Worm (Caenorhabditis elegans) whole organism, young adult: ENCODE measurements around the gene cah-1.

Experiments used
- C06A6.2 ChIP-seq: fragments of 200-800 bp; sonication (Bioruptor generic); conservative IDR thresholded peaks from 2 replicates; pipeline ENCODE4 v1.3.6; 2022; ENCODE audit warnings: missing genetic modification characterization, missing compliant biosample characterization
- D2030.7 ChIP-seq: fragments of 200-800 bp; sonication (Bioruptor generic); IDR thresholded peaks from 2 replicates; pipeline ENCODE4 v1.3.6; 2022; ENCODE audit warnings: missing genetic modification reagents, missing genetic modification characterization, missing compliant biosample characterization
- F33H1.4 ChIP-seq: fragments of 200-800 bp; sonication (Bioruptor generic); IDR thresholded peaks from 2 replicates; pipeline ENCODE4 v1.3.6; 2022; ENCODE audit warnings: missing genetic modification reagents, missing genetic modification characterization, missing compliant biosample characterization
- F49E8.2 ChIP-seq: sonication (generic microtip); optimal IDR thresholded peaks from 3 replicates; lab custom pipeline; 2017; ENCODE audit warnings: missing genetic modification characterization, mild to moderate bottlenecking, missing compliant biosample characterization, antibody characterized with exemption, moderate library complexity; ENCODE audit not compliant: insufficient read depth
- T26A5.8 ChIP-seq: sonication (generic microtip); optimal IDR thresholded peaks from 2 replicates; lab custom pipeline; 2016; ENCODE audit warnings: missing genetic modification characterization, missing compliant biosample characterization
- Y53F4B.3 ChIP-seq: fragments of 200-800 bp; sonication (Bioruptor generic); IDR thresholded peaks from 2 replicates; pipeline ENCODE4 v1.3.6; 2022; ENCODE audit warnings: missing genetic modification reagents, missing genetic modification characterization, missing compliant biosample characterization
- Y53G8AR.9 ChIP-seq: fragments of 200-800 bp; sonication (Bioruptor generic); conservative IDR thresholded peaks from 2 replicates; pipeline ENCODE4 v1.3.6; 2022; ENCODE audit warnings: missing genetic modification reagents, missing genetic modification characterization, missing compliant biosample characterization
- Y56A3A.18 ChIP-seq: fragments of 200-800 bp; sonication (Bioruptor generic); IDR thresholded peaks from 2 replicates; pipeline ENCODE4 v1.3.6; 2022; ENCODE audit warnings: missing genetic modification reagents, missing genetic modification characterization, missing compliant biosample characterization
- ama-1 ChIP-seq, 3 experiments: fragments of 150-350 bp in 1 of 3; sonication (generic microtip) in 2 of 3; optimal IDR thresholded peaks; 2 replicates each; lab custom pipeline; 2014 to 2018; ENCODE audit warnings: missing biosample characterization in 2 of 3, missing genetic modification characterization in 2 of 3, missing genetic modification reagents in 2 of 3
- attf-6 ChIP-seq: fragments of 200-800 bp; sonication (Bioruptor generic); IDR thresholded peaks from 2 replicates; pipeline ENCODE4 v1.3.6; 2022; ENCODE audit warnings: missing genetic modification reagents, missing genetic modification characterization, missing compliant biosample characterization
- bed-2 ChIP-seq: fragments of 200-800 bp; sonication (Bioruptor generic); IDR thresholded peaks from 2 replicates; pipeline ENCODE4 v1.3.6; 2022; ENCODE audit warnings: missing genetic modification reagents, missing genetic modification characterization, missing compliant biosample characterization
- ceh-100 ChIP-seq: fragments of 200-800 bp; sonication (Bioruptor generic); IDR thresholded peaks from 2 replicates; pipeline ENCODE4 v1.3.6; 2022; ENCODE audit warnings: missing genetic modification reagents, missing genetic modification characterization, missing compliant biosample characterization
- ceh-27 ChIP-seq: fragments of 200-800 bp; sonication (Bioruptor generic); optimal IDR thresholded peaks from 2 replicates; lab custom pipeline; 2018; ENCODE audit warnings: mild to moderate bottlenecking, missing genetic modification characterization, moderate library complexity, missing compliant biosample characterization
- ceh-79 ChIP-seq: sonication (generic microtip); optimal IDR thresholded peaks from 2 replicates; lab custom pipeline; 2017; ENCODE audit warnings: mild to moderate bottlenecking, missing genetic modification characterization, missing compliant biosample characterization
- efl-1 ChIP-seq: fragments of 150-350 bp; optimal IDR thresholded peaks from 2 replicates; lab custom pipeline; 2014; ENCODE audit warnings: missing biosample characterization, missing genetic modification reagents, missing genetic modification characterization
- egl-18 ChIP-seq: fragments of 200-800 bp; sonication (Bioruptor generic); IDR thresholded peaks from 2 replicates; pipeline ENCODE4 v1.3.6; 2022; ENCODE audit warnings: missing genetic modification reagents, missing genetic modification characterization, missing compliant biosample characterization
- ets-4 ChIP-seq: fragments of 200-800 bp; sonication (Bioruptor generic); optimal IDR thresholded peaks from 2 replicates; lab custom pipeline; 2018; ENCODE audit warnings: mild to moderate bottlenecking, missing genetic modification characterization, missing compliant biosample characterization
- gei-17 ChIP-seq: fragments of 200-800 bp; sonication (Bioruptor generic); optimal IDR thresholded peaks from 2 replicates; lab custom pipeline; 2018; ENCODE audit warnings: mild to moderate bottlenecking, missing genetic modification characterization, missing compliant biosample characterization
- him-1 ChIP-seq: sonication (generic microtip); optimal IDR thresholded peaks from 2 replicates; lab custom pipeline; 2016; ENCODE audit warnings: missing genotype, missing genetic modification reagents, missing genetic modification characterization, missing compliant biosample characterization
- hlh-12 ChIP-seq: sonication (generic microtip); optimal IDR thresholded peaks from 2 replicates; lab custom pipeline; 2016; ENCODE audit warnings: missing genetic modification characterization, missing compliant biosample characterization
- hlh-26 ChIP-seq: fragments of 200-800 bp; sonication (Bioruptor generic); conservative IDR thresholded peaks from 2 replicates; pipeline ENCODE4 v1.3.6; 2022; ENCODE audit warnings: missing genetic modification reagents, missing genetic modification characterization, missing compliant biosample characterization
- hmg-1.2 ChIP-seq: fragments of 200-800 bp; sonication (Bioruptor generic); IDR thresholded peaks from 2 replicates; pipeline ENCODE4 v1.3.6; 2022; ENCODE audit warnings: missing genetic modification reagents, missing genetic modification characterization, missing compliant biosample characterization
- let-607 ChIP-seq, 2 experiments: fragments of 200-800 bp in 1 of 2; sonication (Bioruptor generic) in 1 of 2; sonication (generic microtip) in 1 of 2; optimal IDR thresholded peaks; 2 replicates each; lab custom pipeline; 2016 to 2018; ENCODE audit warnings: mild to moderate bottlenecking in 2 of 2, missing compliant biosample characterization in 2 of 2, missing genetic modification characterization in 2 of 2, moderate library complexity in 2 of 2, missing genotype in 1 of 2
- lin-35 ChIP-seq, 3 experiments: fragments of 150-350 bp in 2 of 3; sonication (generic microtip) in 1 of 3; optimal IDR thresholded peaks; 2 replicates each; lab custom pipeline; 2014 to 2018; ENCODE audit warnings: missing biosample characterization in 3 of 3, missing genetic modification characterization in 3 of 3, missing genetic modification reagents in 3 of 3
- lin-54 ChIP-seq: fragments of 200-800 bp; sonication (Bioruptor generic); optimal IDR thresholded peaks from 2 replicates; lab custom pipeline; 2018; ENCODE audit warnings: mild to moderate bottlenecking, missing genetic modification characterization, missing compliant biosample characterization
- lsl-1 ChIP-seq: fragments of 200-800 bp; sonication (Bioruptor generic); optimal IDR thresholded peaks from 2 replicates; lab custom pipeline; 2018; ENCODE audit warnings: mild to moderate bottlenecking, missing genetic modification characterization, moderate library complexity, missing compliant biosample characterization
- madf-10 ChIP-seq: sonication (generic microtip); optimal IDR thresholded peaks from 2 replicates; lab custom pipeline; 2016; ENCODE audit warnings: mild to moderate bottlenecking, missing genetic modification characterization, missing compliant biosample characterization
- madf-6 ChIP-seq: fragments of 200-800 bp; sonication (Bioruptor generic); IDR thresholded peaks from 2 replicates; pipeline ENCODE4 v1.3.6; 2022; ENCODE audit warnings: missing genetic modification reagents, missing genetic modification characterization, missing compliant biosample characterization
- madf-8 ChIP-seq: fragments of 200-800 bp; sonication (Bioruptor generic); conservative IDR thresholded peaks from 2 replicates; pipeline ENCODE4 v1.3.6; 2022; ENCODE audit warnings: missing genetic modification reagents, missing genetic modification characterization, missing compliant biosample characterization
- mel-28 ChIP-seq: sonication (generic microtip); optimal IDR thresholded peaks from 2 replicates; lab custom pipeline; 2016; ENCODE audit warnings: borderline replicate concordance, mild to moderate bottlenecking, missing genetic modification characterization, missing compliant biosample characterization
- mes-4 ChIP-seq: sonication (generic microtip); optimal IDR thresholded peaks from 2 replicates; lab custom pipeline; 2016; ENCODE audit warnings: missing genotype, missing genetic modification characterization, missing compliant biosample characterization
- mxl-1 ChIP-seq: sonication (generic microtip); optimal IDR thresholded peaks from 2 replicates; lab custom pipeline; 2016; ENCODE audit warnings: missing genetic modification characterization, missing compliant biosample characterization
- nhr-179 ChIP-seq: sonication (generic microtip); optimal IDR thresholded peaks from 2 replicates; lab custom pipeline; 2016; ENCODE audit warnings: mild to moderate bottlenecking, missing genetic modification characterization, missing compliant biosample characterization
- nhr-80 ChIP-seq: sonication (generic microtip); optimal IDR thresholded peaks from 2 replicates; lab custom pipeline; 2016; ENCODE audit warnings: missing genetic modification characterization, missing compliant biosample characterization
- nhr-90 ChIP-seq: sonication (generic microtip); optimal IDR thresholded peaks from 2 replicates; lab custom pipeline; 2016; ENCODE audit warnings: missing genotype, mild to moderate bottlenecking, missing genetic modification characterization, missing compliant biosample characterization
- pha-4 ChIP-seq: fragments of 150-350 bp; sonication (generic microtip); optimal IDR thresholded peaks from 2 replicates; lab custom pipeline; 2014; ENCODE audit warnings: missing biosample characterization, missing genetic modification reagents, missing genetic modification characterization
- snpc-1.1 ChIP-seq: sonication (generic microtip); optimal IDR thresholded peaks from 2 replicates; lab custom pipeline; 2017; ENCODE audit warnings: missing genetic modification characterization, mild to moderate bottlenecking, missing compliant biosample characterization, antibody characterized with exemption, moderate library complexity, missing genotype, missing genetic modification reagents; ENCODE audit not compliant: insufficient read depth
- snpc-4 ChIP-seq, 5 experiments: fragments of 150-350 bp in 1 of 5; sonication (generic microtip) in 4 of 5; optimal IDR thresholded peaks; 2 replicates each; lab custom pipeline; 2014 to 2018; ENCODE audit warnings: missing genetic modification characterization in 5 of 5, missing biosample characterization in 3 of 5, antibody characterized with exemption in 2 of 5, mild to moderate bottlenecking in 2 of 5, missing compliant biosample characterization in 2 of 5, missing genotype in 2 of 5, moderate library complexity in 2 of 5, missing genetic modification reagents in 1 of 5
- tlf-1 ChIP-seq: fragments of 200-800 bp; sonication (Bioruptor generic); optimal IDR thresholded peaks from 2 replicates; lab custom pipeline; 2018; ENCODE audit warnings: mild to moderate bottlenecking, missing genetic modification characterization, missing compliant biosample characterization
- xnd-1 ChIP-seq: sonication (generic microtip); optimal IDR thresholded peaks from 2 replicates; lab custom pipeline; 2016; ENCODE audit warnings: missing genotype, missing genetic modification reagents, missing genetic modification characterization, missing compliant biosample characterization
- zfh-2 ChIP-seq: fragments of 200-800 bp; sonication (Bioruptor generic); conservative IDR thresholded peaks from 2 replicates; pipeline ENCODE4 v1.3.6; 2022; ENCODE audit warnings: missing genetic modification reagents, missing genetic modification characterization, missing compliant biosample characterization
- ztf-22 ChIP-seq: fragments of 200-800 bp; sonication (Bioruptor generic); optimal IDR thresholded peaks from 2 replicates; lab custom pipeline; 2018; ENCODE audit warnings: mild to moderate bottlenecking, missing genetic modification characterization, moderate library complexity, missing compliant biosample characterization
- ztf-3 ChIP-seq: fragments of 200-800 bp; sonication (Bioruptor generic); optimal IDR thresholded peaks from 2 replicates; lab custom pipeline; 2018; ENCODE audit warnings: mild to moderate bottlenecking, missing genetic modification characterization, missing compliant biosample characterization
- ztf-6 ChIP-seq: fragments of 200-800 bp; sonication (Bioruptor generic); IDR thresholded peaks from 2 replicates; pipeline ENCODE4 v1.3.6; 2022; ENCODE audit warnings: missing genetic modification reagents, missing genetic modification characterization, missing compliant biosample characterization

The cah-1 gene

DNA sequence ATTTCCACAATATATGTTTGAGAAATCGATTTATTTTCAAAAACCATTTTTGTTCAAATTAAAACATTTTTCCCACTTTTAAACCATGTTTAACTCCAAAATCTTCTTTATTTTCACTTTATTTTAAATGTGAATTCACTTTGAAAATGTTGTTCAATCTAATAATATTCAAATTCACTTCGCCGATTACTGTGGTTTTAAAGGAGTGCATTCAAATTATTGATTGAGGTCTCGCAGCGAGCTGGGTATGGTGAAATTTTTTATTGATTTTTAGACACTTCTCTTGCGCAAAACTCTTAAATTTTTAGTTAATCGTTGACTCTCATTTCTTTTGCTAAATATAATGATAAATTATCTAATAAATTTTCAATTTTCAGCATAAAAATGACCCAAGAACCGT lies 37.7 kb downstream of the cah-1 start, which contains the start of gene C45G9.5:
C45G9.5 (plus strand) TSS at position 378 of the 400 bp plus-strand sequence.
- TF ChIP-seq hlh-26 (no peak), F33H1.4 (GFP tag; lab: Robert Waterston, UW) (peak; percentile 86), snpc-1.1 (no peak), lin-54 (GFP tag; lab: Kevin White, UChicago) (peak; percentile 82), efl-1 (GFP tag; lab: Kevin White, UChicago) (peak; percentile 8), ztf-3 (no peak), madf-6 (peak; percentile 90), lsl-1 (GFP tag; lab: Kevin White, UChicago) (peak; percentile 91), pha-4 (tag; lab: Kevin White, UChicago) (no peak), Y53F4B.3 (GFP tag; lab: Robert Waterston, UW) (no peak), him-1 (peak; percentile 18), mel-28 (no peak), xnd-1 (tag; lab: Kevin White, UChicago) (peak; percentile 85), hlh-12 (tag; lab: Kevin White, UChicago) (no peak), madf-10 (no peak)

DNA sequence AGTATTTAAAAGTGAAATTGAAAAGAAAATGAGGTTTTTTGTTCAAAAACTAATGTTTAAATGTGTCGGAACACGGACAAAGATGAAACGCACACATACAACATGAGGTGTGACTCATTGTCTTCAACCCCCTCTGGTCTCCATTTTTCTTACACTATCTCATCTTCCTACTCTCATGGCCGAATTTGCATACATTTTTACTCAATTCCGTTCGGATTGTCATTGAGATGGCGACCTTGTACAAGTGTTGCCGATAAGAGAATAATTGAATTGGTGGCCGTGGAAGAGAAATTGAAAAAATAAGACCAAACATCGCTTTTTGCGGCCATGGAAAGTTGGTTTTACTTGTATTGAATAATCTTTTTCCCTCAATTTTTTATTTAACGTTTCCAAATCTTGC lies 38.3 kb downstream of the cah-1 start, which contains the start of gene txbp-3:
txbp-3 (minus strand) TSS at position 285 of the 400 bp plus-strand sequence.
- no peak for TF ChIP-seq snpc-4 (GFP tag; optimal IDR thresholded peaks at IDR 0.05; lab: Kevin White, UChicago)
- TF ChIP-seq snpc-4 (tag; optimal IDR thresholded peaks at IDR 0.05; lab: Kevin White, UChicago), result peak in 1 of 4 experiments; percentile 49
- TF ChIP-seq madf-6, result no peak
- TF ChIP-seq ets-4 (GFP tag; lab: Kevin White, UChicago), result peak; percentile 36
- TF ChIP-seq hmg-1.2 (GFP tag; lab: Robert Waterston, UW), result peak; percentile 20; the same call in 1 of the 2 replicates
- peak; percentile 90 for TF ChIP-seq nhr-80 (tag; lab: Kevin White, UChicago)

DNA sequence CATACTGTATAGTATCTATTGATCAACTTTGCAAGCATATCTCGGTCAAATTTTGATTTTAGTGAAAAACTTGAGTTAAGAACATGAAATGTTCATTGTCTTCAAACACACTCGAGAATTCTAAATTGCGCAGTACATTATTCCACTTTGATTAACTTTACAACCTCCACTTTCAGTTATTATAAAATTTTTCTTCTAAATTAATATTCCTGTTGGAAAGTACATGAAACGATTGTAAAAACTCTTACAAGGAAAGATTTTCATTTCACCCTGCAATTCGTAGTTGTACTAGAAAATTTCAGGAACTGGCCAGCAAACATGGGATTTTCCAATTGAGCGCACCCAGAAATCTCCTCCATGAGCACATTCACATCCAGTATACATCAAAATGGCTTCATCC lies 40.7 kb downstream of the cah-1 start, which contains the start of gene C45G9.14:
C45G9.14 (plus strand) TSS at position 301 of the 400 bp plus-strand sequence.
- TF ChIP-seq mxl-1 (tag; lab: Kevin White, UChicago), result no peak
- TF ChIP-seq hlh-12 (tag; lab: Kevin White, UChicago), result no peak
- no peak for TF ChIP-seq egl-18 (GFP tag; lab: Robert Waterston, UW)
- no peak for TF ChIP-seq ceh-27 (GFP tag; lab: Kevin White, UChicago)
- TF ChIP-seq madf-10, result no peak
- TF ChIP-seq ceh-100 (GFP tag; lab: Robert Waterston, UW), result no peak
- TF ChIP-seq lin-35 (GFP tag; optimal IDR thresholded peaks at IDR 0.05; lab: Kevin White, UChicago), result no peak
- TF ChIP-seq Y56A3A.18 (GFP tag; lab: Robert Waterston, UW), result no peak
- TF ChIP-seq, all 124 proteins: peak for 0

DNA sequence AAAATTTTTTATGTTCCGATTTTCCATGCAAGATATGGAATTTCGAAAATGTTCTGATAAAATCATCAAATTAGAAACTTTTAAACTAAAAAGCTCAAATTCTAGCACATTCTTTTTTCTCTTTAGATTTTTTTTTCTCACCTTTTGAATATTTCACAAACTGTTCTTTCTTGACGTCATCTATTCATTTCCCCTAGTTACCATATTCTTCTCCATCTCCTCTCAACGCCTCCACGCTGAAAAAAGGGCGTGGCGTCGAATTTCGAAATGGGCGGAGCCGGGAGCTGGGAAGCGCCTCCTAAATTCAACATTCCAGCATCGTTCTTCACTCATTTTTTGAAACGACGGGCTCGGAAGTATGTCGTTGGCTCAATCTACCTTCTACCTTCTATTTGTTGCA lies 43.3 kb downstream of the cah-1 start, which contains the start of gene nlp-43:
nlp-43 (plus strand) TSS at position 301 of the 400 bp plus-strand sequence.
- no peak for TF ChIP-seq attf-6 (GFP tag; lab: Robert Waterston, UW)
- no peak for TF ChIP-seq nhr-90
- TF ChIP-seq ceh-79, result no peak
- no peak for TF ChIP-seq ztf-6 (GFP tag; lab: Robert Waterston, UW)
- no peak for TF ChIP-seq bed-2 (GFP tag; lab: Robert Waterston, UW)
- TF ChIP-seq ama-1 (optimal IDR thresholded peaks at IDR 0.05; lab: Kevin White, UChicago), result no peak
- TF ChIP-seq ama-1 (GFP tag; optimal IDR thresholded peaks at IDR 0.05; lab: Kevin White, UChicago), result no peak
- TF ChIP-seq madf-8, result no peak
- TF ChIP-seq tlf-1 (GFP tag; lab: Kevin White, UChicago), result no peak
- TF ChIP-seq gei-17 (GFP tag; lab: Kevin White, UChicago), result no peak
- TF ChIP-seq T26A5.8 (tag; lab: Kevin White, UChicago), result no peak
- TF ChIP-seq zfh-2, result no peak
- no peak for TF ChIP-seq D2030.7
- no peak for TF ChIP-seq lsl-1 (GFP tag; lab: Kevin White, UChicago)
- no peak for TF ChIP-seq F49E8.2 (tag; lab: Kevin White, UChicago)
- TF ChIP-seq mes-4 (tag; lab: Kevin White, UChicago), result no peak
- no peak for TF ChIP-seq Y53G8AR.9 (GFP tag; lab: Robert Waterston, UW)
- TF ChIP-seq C06A6.2 (GFP tag; lab: Robert Waterston, UW), result no peak
- no peak for TF ChIP-seq ztf-22 (GFP tag; lab: Kevin White, UChicago)
- no peak for TF ChIP-seq nhr-179
- TF ChIP-seq let-607 (tag; optimal IDR thresholded peaks at IDR 0.05; lab: Kevin White, UChicago), result no peak
